Worm (Caenorhabditis elegans): Measurements from ENCODE around the gene H04D03.6.

H04D03.6 gene

ce11 chrIII:10460427-10461163, 21.9 kb upstream of the H04D03.6 start, which contains the start of gene ecps-1:
Gene ecps-1, minus strand, starts transcription at chrIII:10460551.
- TF ChIP-seq odd-2 (tag; optimal IDR thresholded peaks at IDR 0.05) (no peak), syd-9 (tag; optimal IDR thresholded peaks at IDR 0.05) (no peak), ets-4 (tag; optimal IDR thresholded peaks at IDR 0.05) (peak; percentile 94), ceh-18 (tag; optimal IDR thresholded peaks at IDR 0.05) (peak; percentile 30), npax-4 (tag; optimal IDR thresholded peaks at IDR 0.05) (no peak), pha-4 (tag; optimal IDR thresholded peaks at IDR 0.05) (no peak), unc-86 (tag; optimal IDR thresholded peaks at IDR 0.05) (peak; percentile 56), lim-6 (tag; optimal IDR thresholded peaks at IDR 0.05) (peak; percentile 90), fkh-10 (GFP tag; optimal IDR thresholded peaks at IDR 0.05) (no peak), sox-2 (GFP tag; IDR thresholded peaks at IDR 0.05) (no peak), ceh-48 (tag; optimal IDR thresholded peaks at IDR 0.05) (peak; percentile 8), ama-1 (optimal IDR thresholded peaks at IDR 0.05) (no peak), C38D4.7 (GFP tag; optimal IDR thresholded peaks at IDR 0.05) (no peak), ceh-19 (GFP tag; optimal IDR thresholded peaks at IDR 0.05) (no peak), ttx-3 (tag; optimal IDR thresholded peaks at IDR 0.05) (no peak), ceh-2 (tag; optimal IDR thresholded peaks at IDR 0.05) (peak; percentile 87), unc-42 (tag; optimal IDR thresholded peaks at IDR 0.05) (peak; percentile 70), lin-11 (tag; optimal IDR thresholded peaks at IDR 0.05) (no peak), hlh-6 (tag; optimal IDR thresholded peaks at IDR 0.05) (no peak), tbx-2 (tag; optimal IDR thresholded peaks at IDR 0.05) (peak; percentile 97), hlh-30 (tag; optimal IDR thresholded peaks at IDR 0.05; ENCODE audit: insufficient read depth) (no peak), rnt-1 (tag; optimal IDR thresholded peaks at IDR 0.05) (peak; percentile 94), gmeb-2 (tag; optimal IDR thresholded peaks at IDR 0.05) (no peak), dmd-4 (tag; optimal IDR thresholded peaks at IDR 0.05; ENCODE audit: borderline replicate concordance) (peak; percentile 28), F13H6.1 (tag; optimal IDR thresholded peaks at IDR 0.05) (peak; percentile 22), ceh-31 (tag; optimal IDR thresholded peaks at IDR 0.05) (peak; percentile 99), ceh-24 (tag; optimal IDR thresholded peaks at IDR 0.05) (no peak), nhr-11 (tag; optimal IDR thresholded peaks at IDR 0.05) (no peak), nhr-232 (tag; optimal IDR thresholded peaks at IDR 0.05) (no peak), hlh-8 (tag; optimal IDR thresholded peaks at IDR 0.05) (peak; percentile 42), tbx-7 (tag; optimal IDR thresholded peaks at IDR 0.05) (peak; percentile 93), pha-2 (tag; optimal IDR thresholded peaks at IDR 0.05) (no peak), ceh-22 (tag; optimal IDR thresholded peaks at IDR 0.05) (no peak), mec-3 (tag; optimal IDR thresholded peaks at IDR 0.05; ENCODE audit: borderline replicate concordance) (no peak), pag-3 (tag; optimal IDR thresholded peaks at IDR 0.05; ENCODE audit: borderline replicate concordance) (no peak), sdc-2 (tag; optimal IDR thresholded peaks at IDR 0.05) (no peak), unc-55 (GFP tag; optimal IDR thresholded peaks at IDR 0.05) (peak; percentile 15), elt-4 (tag; optimal IDR thresholded peaks at IDR 0.05) (no peak), unc-3 (GFP tag; conservative IDR thresholded peaks at IDR 0.05) (peak; percentile 44; the same call in 1 of the 2 replicates), unc-3 (tag; optimal IDR thresholded peaks at IDR 0.05) (no peak), Y22D7AL.16 (tag; optimal IDR thresholded peaks at IDR 0.05) (no peak), hlh-15 (tag; optimal IDR thresholded peaks at IDR 0.05) (peak; percentile 21), madf-2 (tag; optimal IDR thresholded peaks at IDR 0.05) (no peak), fax-1 (tag; optimal IDR thresholded peaks at IDR 0.05) (peak; percentile 88), pat-9 (tag; optimal IDR thresholded peaks at IDR 0.05) (no peak), C08G9.2 (tag; optimal IDR thresholded peaks at IDR 0.05) (peak; percentile 97), elt-2 (tag; optimal IDR thresholded peaks at IDR 0.05) (no peak), che-1 (tag; optimal IDR thresholded peaks at IDR 0.05) (no peak), ztf-16 (tag; optimal IDR thresholded peaks at IDR 0.05) (peak; percentile 42), ceh-30 (tag; optimal IDR thresholded peaks at IDR 0.05) (peak; percentile 21), hlh-13 (GFP tag; optimal IDR thresholded peaks at IDR 0.05) (no peak), eyg-1 (tag; optimal IDR thresholded peaks at IDR 0.05) (no peak), ceh-14 (tag; optimal IDR thresholded peaks at IDR 0.05) (peak; percentile 78)

All from whole organism, late embryonic.